Fruit fly (Drosophila melanogaster) whole organism, prepupa: ENCODE data around the gene CG9270.
A peak's percentile ranks its signal among the peaks of the same experiment; 100 is the strongest.

Experiments
- Blimp-1 ChIP-seq: fragments of 200-800 bp; sonication (Bioruptor generic); optimal IDR thresholded peaks from 3 replicates; lab custom pipeline; 2017; ENCODE audit warnings: missing biosample characterization, missing genetic modification characterization, mild to moderate bottlenecking, moderate library complexity, missing genetic modification reagents
- CG10669 ChIP-seq: fragments of 200-800 bp; sonication (Bioruptor generic); optimal IDR thresholded peaks from 3 replicates; lab custom pipeline; 2018; ENCODE audit warnings: missing biosample characterization, mild to moderate bottlenecking, missing genetic modification characterization, moderate library complexity
- CG11294 ChIP-seq: fragments of 200-800 bp; sonication (Bioruptor generic); IDR thresholded peaks from 2 replicates; pipeline ENCODE4 v1.3.6; 2022; ENCODE audit warnings: missing biosample characterization, missing genetic modification characterization
- CG11762 ChIP-seq: fragments of 200-800 bp; sonication (Bioruptor generic); optimal IDR thresholded peaks from 3 replicates; lab custom pipeline; 2016; ENCODE audit warnings: missing biosample characterization, missing genetic modification characterization; ENCODE audit not compliant: insufficient read depth
- CG11902 ChIP-seq: fragments of 200-800 bp; sonication (Bioruptor generic); optimal IDR thresholded peaks from 3 replicates; lab custom pipeline; 2016; ENCODE audit warnings: missing biosample characterization, missing genetic modification characterization
- CG15336 ChIP-seq: fragments of 200-800 bp; sonication (Bioruptor generic); IDR thresholded peaks from 2 replicates; pipeline ENCODE4 v1.3.6; 2022; ENCODE audit warnings: missing biosample characterization, missing genetic modification characterization
- CG1621 ChIP-seq: fragments of 200-800 bp; sonication (Bioruptor generic); optimal IDR thresholded peaks from 3 replicates; lab custom pipeline; 2018; ENCODE audit warnings: missing biosample characterization, mild to moderate bottlenecking, missing genetic modification characterization
- CG3032 ChIP-seq: fragments of 200-800 bp; optimal IDR thresholded peaks from 2 replicates; lab custom pipeline; 2019; ENCODE audit warnings: missing biosample characterization, mild to moderate bottlenecking, missing genetic modification characterization, moderate library complexity
- CG31627 ChIP-seq: fragments of 200-800 bp; sonication (Bioruptor generic); optimal IDR thresholded peaks from 3 replicates; lab custom pipeline; 2016; ENCODE audit warnings: missing biosample characterization, missing genetic modification characterization
- CG32006 ChIP-seq: fragments of 200-800 bp; sonication (Bioruptor generic); optimal IDR thresholded peaks from 3 replicates; lab custom pipeline; 2017; ENCODE audit warnings: missing biosample characterization, mild to moderate bottlenecking, missing genetic modification characterization
- CG34406 ChIP-seq: fragments of 200-800 bp; sonication (Bioruptor generic); optimal IDR thresholded peaks from 3 replicates; lab custom pipeline; 2016; ENCODE audit warnings: missing biosample characterization, missing genetic modification characterization
- CG6163 ChIP-seq: fragments of 200-800 bp; sonication (Bioruptor generic); IDR thresholded peaks from 3 replicates; pipeline ENCODE4 v1.3.6; 2022; ENCODE audit warnings: missing biosample characterization, missing genetic modification characterization
- CG6276 ChIP-seq: fragments of 200-800 bp; sonication (Bioruptor generic); optimal IDR thresholded peaks from 2 replicates; lab custom pipeline; 2017; ENCODE audit warnings: missing biosample characterization, mild to moderate bottlenecking, missing genetic modification characterization
- CG6792 ChIP-seq: fragments of 200-800 bp; sonication (Bioruptor generic); optimal IDR thresholded peaks from 3 replicates; lab custom pipeline; 2016; ENCODE audit warnings: missing biosample characterization, missing genetic modification characterization
- CG6808 ChIP-seq: fragments of 200-800 bp; sonication (Bioruptor generic); optimal IDR thresholded peaks from 3 replicates; lab custom pipeline; 2017; ENCODE audit warnings: missing biosample characterization, missing genetic modification characterization, mild to moderate bottlenecking, moderate library complexity, missing genetic modification reagents
- CG7368 ChIP-seq: fragments of 200-800 bp; sonication (Bioruptor generic); optimal IDR thresholded peaks from 3 replicates; lab custom pipeline; 2016; ENCODE audit warnings: missing biosample characterization, missing genetic modification characterization
- CG8119 ChIP-seq: fragments of 200-800 bp; sonication (Bioruptor generic); IDR thresholded peaks from 3 replicates; pipeline ENCODE4 v1.3.6; 2022; ENCODE audit warnings: missing biosample characterization, missing genetic modification characterization
- CG8319 ChIP-seq: fragments of 200-800 bp; sonication (Bioruptor generic); optimal IDR thresholded peaks from 3 replicates; lab custom pipeline; 2016; ENCODE audit warnings: missing biosample characterization, missing genetic modification characterization
- CG8632 ChIP-seq: fragments of 200-800 bp; sonication (Bioruptor generic); optimal IDR thresholded peaks from 3 replicates; lab custom pipeline; 2016; ENCODE audit warnings: missing biosample characterization, missing genetic modification characterization
- CG9139 ChIP-seq: fragments of 200-800 bp; sonication (Bioruptor generic); optimal IDR thresholded peaks from 3 replicates; lab custom pipeline; 2017; ENCODE audit warnings: missing biosample characterization, mild to moderate bottlenecking, missing genetic modification characterization
- Eip75B ChIP-seq: fragments of 200-800 bp; sonication (Bioruptor generic); optimal IDR thresholded peaks from 3 replicates; lab custom pipeline; 2016; ENCODE audit warnings: missing biosample characterization, missing genetic modification characterization
- Eip78C ChIP-seq: fragments of 200-800 bp; sonication (Bioruptor generic); peaks from one replicate; lab custom pipeline; 2016; ENCODE audit warnings: missing biosample characterization, missing genetic modification characterization
- Ets21C ChIP-seq: fragments of 200-800 bp; sonication (Bioruptor generic); optimal IDR thresholded peaks from 3 replicates; lab custom pipeline; 2016; ENCODE audit warnings: missing biosample characterization, missing genetic modification characterization
- Ets96B ChIP-seq: fragments of 200-800 bp; optimal IDR thresholded peaks from 2 replicates; lab custom pipeline; 2019; ENCODE audit warnings: missing biosample characterization, mild to moderate bottlenecking, missing genetic modification characterization, moderate library complexity
- Gug ChIP-seq: fragments of 200-800 bp; sonication (Bioruptor generic); IDR thresholded peaks from 2 replicates; pipeline ENCODE4 v1.3.6; 2022; ENCODE audit warnings: missing biosample characterization, missing genetic modification characterization
- Hr39 ChIP-seq: fragments of 200-800 bp; sonication (Bioruptor generic); optimal IDR thresholded peaks from 2 replicates; lab custom pipeline; 2016; ENCODE audit warnings: missing biosample characterization, missing genetic modification characterization
- Hr4 ChIP-seq: fragments of 200-800 bp; sonication (Bioruptor generic); optimal IDR thresholded peaks from 3 replicates; lab custom pipeline; 2016; ENCODE audit warnings: missing biosample characterization, missing genetic modification characterization
- Lpt ChIP-seq: fragments of 200-800 bp; sonication (Bioruptor generic); optimal IDR thresholded peaks from 3 replicates; lab custom pipeline; 2016; ENCODE audit warnings: missing biosample characterization, missing genetic modification characterization
- Met ChIP-seq: fragments of 200-800 bp; sonication (Bioruptor generic); optimal IDR thresholded peaks from 3 replicates; lab custom pipeline; 2016; ENCODE audit warnings: missing biosample characterization, missing genetic modification characterization
- OdsH ChIP-seq: fragments of 200-800 bp; sonication (Bioruptor generic); optimal IDR thresholded peaks from 3 replicates; lab custom pipeline; 2016; ENCODE audit warnings: missing biosample characterization, missing genetic modification characterization
- Smox ChIP-seq: fragments of 200-800 bp; sonication (Bioruptor generic); optimal IDR thresholded peaks from 3 replicates; lab custom pipeline; 2016; ENCODE audit warnings: missing biosample characterization, missing genetic modification characterization
- Sox102F ChIP-seq: fragments of 200-800 bp; sonication (Bioruptor generic); optimal IDR thresholded peaks from 2 replicates; lab custom pipeline; 2016; ENCODE audit warnings: missing biosample characterization, mild to moderate bottlenecking, missing genetic modification characterization
- Sox15 ChIP-seq: fragments of 200-800 bp; sonication (Bioruptor generic); optimal IDR thresholded peaks from 3 replicates; lab custom pipeline; 2016; ENCODE audit warnings: missing biosample characterization, missing genetic modification characterization
- achi ChIP-seq: fragments of 200-800 bp; sonication (Bioruptor generic); optimal IDR thresholded peaks from 3 replicates; lab custom pipeline; 2016; ENCODE audit warnings: missing biosample characterization, missing genetic modification characterization
- acj6 ChIP-seq: fragments of 200-800 bp; sonication (Bioruptor generic); optimal IDR thresholded peaks from 3 replicates; lab custom pipeline; 2016; ENCODE audit warnings: missing biosample characterization, missing genetic modification characterization
- cyc ChIP-seq: fragments of 200-800 bp; sonication (Bioruptor generic); optimal IDR thresholded peaks from 3 replicates; lab custom pipeline; 2016; ENCODE audit warnings: missing biosample characterization, missing genetic modification characterization
- dac ChIP-seq: fragments of 200-800 bp; sonication (Bioruptor generic); optimal IDR thresholded peaks from 2 replicates; lab custom pipeline; 2017; ENCODE audit warnings: missing biosample characterization, mild to moderate bottlenecking, missing genetic modification characterization
- eg ChIP-seq: fragments of 200-800 bp; sonication (Bioruptor generic); IDR thresholded peaks from 3 replicates; pipeline ENCODE4 v1.3.6; 2022; ENCODE audit warnings: missing biosample characterization, missing genetic modification characterization
- esn ChIP-seq: fragments of 200-800 bp; sonication (Bioruptor generic); optimal IDR thresholded peaks from 2 replicates; lab custom pipeline; 2016; ENCODE audit warnings: missing biosample characterization, mild to moderate bottlenecking, missing genetic modification characterization, moderate library complexity
- fd85E ChIP-seq: fragments of 200-800 bp; sonication (Bioruptor generic); optimal IDR thresholded peaks from 3 replicates; lab custom pipeline; 2016; ENCODE audit warnings: missing biosample characterization, missing genetic modification characterization
- fkh ChIP-seq: fragments of 200-800 bp; sonication (Bioruptor generic); optimal IDR thresholded peaks from 3 replicates; lab custom pipeline; 2017; ENCODE audit warnings: missing biosample characterization, mild to moderate bottlenecking, missing genetic modification characterization, moderate library complexity
- lz ChIP-seq: fragments of 200-800 bp; sonication (Bioruptor generic); optimal IDR thresholded peaks from 3 replicates; lab custom pipeline; 2016; ENCODE audit warnings: missing biosample characterization, missing genetic modification characterization
- net ChIP-seq: fragments of 200-800 bp; sonication (Bioruptor generic); optimal IDR thresholded peaks from 3 replicates; lab custom pipeline; 2016; ENCODE audit warnings: missing biosample characterization, missing genetic modification characterization
- salr ChIP-seq, 2 experiments: fragments of 200-800 bp; sonication (Bioruptor generic); optimal IDR thresholded peaks; 3 replicates each; lab custom pipeline; 2016 to 2018; ENCODE audit warnings: missing biosample characterization in 2 of 2, missing genetic modification characterization in 2 of 2, mild to moderate bottlenecking in 1 of 2
- spab ChIP-seq: fragments of 200-800 bp; sonication (Bioruptor generic); optimal IDR thresholded peaks from 2 replicates; lab custom pipeline; 2017; ENCODE audit warnings: missing biosample characterization, mild to moderate bottlenecking, missing genetic modification characterization, missing genetic modification reagents
- ss ChIP-seq, 2 experiments: fragments of 200-800 bp; sonication (Bioruptor generic); optimal IDR thresholded peaks; 2 replicates in 1 of 2; 3 replicates in 1 of 2; lab custom pipeline; 2017 to 2018; ENCODE audit warnings: mild to moderate bottlenecking in 2 of 2, missing biosample characterization in 2 of 2, missing genetic modification characterization in 2 of 2, moderate library complexity in 1 of 2
- svp ChIP-seq: fragments of 200-800 bp; sonication (Bioruptor generic); peaks from one replicate; lab custom pipeline; 2016; ENCODE audit warnings: missing biosample characterization, missing genetic modification characterization
- vri ChIP-seq: fragments of 200-800 bp; sonication (Bioruptor generic); optimal IDR thresholded peaks from 3 replicates; lab custom pipeline; 2016; ENCODE audit warnings: missing biosample characterization, mild to moderate bottlenecking, missing genetic modification characterization

Gene CG9270

DNA sequence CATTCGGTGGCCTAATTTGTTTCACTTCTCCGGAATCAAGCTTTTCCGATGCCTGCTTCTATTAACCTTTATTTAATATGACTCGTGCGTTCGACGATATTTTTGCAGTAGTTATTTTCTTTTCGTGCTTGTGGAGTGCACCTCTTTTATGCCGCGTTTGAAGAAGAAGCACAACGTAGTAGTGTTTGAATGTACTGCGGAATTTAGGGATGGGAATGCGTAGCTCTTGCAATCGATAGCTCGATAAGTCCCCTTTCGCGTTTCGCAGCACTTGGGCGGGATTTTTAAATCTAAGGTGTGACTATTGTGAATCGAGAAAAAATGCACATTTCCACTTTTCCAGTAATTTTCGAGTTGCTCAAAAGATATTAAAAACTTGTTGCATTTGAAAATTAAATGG lies 15.2 kb downstream of the CG9270 start, which contains the start of the genes CG43739 and sky (continued):
- TF ChIP-seq CG8119 (GFP tag; lab: Robert Waterston, UW) (no peak), CG8319 (no peak), Hr4 (no peak), CG6276 (GFP tag; lab: Kevin White, UChicago) (peak; percentile 94), ss (GFP tag; optimal IDR thresholded peaks at IDR 0.05; lab: Kevin White, UChicago) (no peak), Ets21C (GFP tag; lab: Kevin White, UChicago) (no peak), Lpt (no peak), CG6808 (GFP tag; lab: Kevin White, UChicago) (no peak), fd85E (no peak), Eip75B (GFP tag; lab: Kevin White, UChicago) (peak; percentile 2), CG6163 (peak; percentile 5; the same call in 1 of the 3 replicates), CG1621 (tag; lab: Kevin White, UChicago) (peak; percentile 38), Sox15 (GFP tag; lab: Kevin White, UChicago) (no peak), CG11294 (GFP tag; lab: Robert Waterston, UW) (no peak), achi (GFP tag; lab: Kevin White, UChicago) (no peak), CG7368 (GFP tag; lab: Kevin White, UChicago) (no peak)

- TF ChIP-seq CG10669 (GFP tag; lab: Kevin White, UChicago) (no peak), eg (GFP tag; lab: Robert Waterston, UW) (peak; percentile 81), Lpt (peak; percentile 79), CG6163 (peak; percentile 89), Sox102F (peak; percentile 74), CG11902 (GFP tag; lab: Kevin White, UChicago) (peak; percentile 34), OdsH (GFP tag; lab: Kevin White, UChicago) (peak; percentile 78), CG3032 (tag; lab: Kevin White, UChicago) (peak; percentile 9), CG32006 (GFP tag; lab: Kevin White, UChicago) (peak; percentile 82), vri (GFP tag; lab: Kevin White, UChicago) (peak; percentile 73), CG15336 (peak; percentile 93), net (GFP tag; lab: Kevin White, UChicago) (peak; percentile 60), CG11294 (GFP tag; lab: Robert Waterston, UW) (0 out of 2 replicates have a peak, but pooled peaks have one; percentile 7), lz (peak; percentile 72), CG8119 (GFP tag; lab: Robert Waterston, UW) (peak; percentile 90), fd85E (no peak), svp (GFP tag; lab: Kevin White, UChicago) (peak; percentile 90), Sox15 (GFP tag; lab: Kevin White, UChicago) (peak; percentile 24), CG6276 (GFP tag; lab: Kevin White, UChicago) (no peak), CG8632 (peak; percentile 64), CG7368 (GFP tag; lab: Kevin White, UChicago) (no peak), CG6808 (GFP tag; lab: Kevin White, UChicago) (no peak), Met (GFP tag; lab: Kevin White, UChicago) (peak; percentile 69), spab (no peak), acj6 (GFP tag; lab: Kevin White, UChicago) (peak; percentile 70), Smox (GFP tag; lab: Kevin White, UChicago) (peak; percentile 77), CG1621 (tag; lab: Kevin White, UChicago) (peak; percentile 75), CG34406 (GFP tag; lab: Kevin White, UChicago) (peak; percentile 66), Hr39 (GFP tag; lab: Kevin White, UChicago) (peak; percentile 75), fkh (GFP tag; lab: Kevin White, UChicago) (no peak), esn (GFP tag; lab: Kevin White, UChicago) (peak; percentile 78), CG31627 (GFP tag; lab: Kevin White, UChicago) (peak; percentile 72), CG6792 (GFP tag; lab: Kevin White, UChicago) (peak; percentile 66), Eip78C (GFP tag; lab: Kevin White, UChicago) (peak; percentile 80), cyc (GFP tag; lab: Kevin White, UChicago) (peak; percentile 68), CG11762 (no peak), CG9139 (GFP tag; lab: Kevin White, UChicago) (peak; percentile 20), Blimp-1 (GFP tag; lab: Kevin White, UChicago) (no peak), salr (GFP tag; optimal IDR thresholded peaks at IDR 0.05; lab: Kevin White, UChicago) (peak in 1 of 2 experiments; percentile 32), Gug (GFP tag; lab: Robert Waterston, UW) (peak; percentile 63), CG8319 (no peak), Ets96B (no peak), dac (peak; percentile 72)
Measured at dm6 chr2L:20918056-20918674, 15.7 kb downstream of the CG9270 start.
